Worm (Caenorhabditis elegans) whole organism, L3 larva: ENCODE results near the gene B0454.8.

Source experiments
- R02D3.7 ChIP-seq: fragments of 150-350 bp; optimal IDR thresholded peaks from 2 replicates; lab custom pipeline; 2014; ENCODE audit warnings: missing biosample characterization, missing genetic modification characterization
- ZK546.5 ChIP-seq: sonication (generic microtip); optimal IDR thresholded peaks from 2 replicates; lab custom pipeline; 2017; ENCODE audit warnings: missing biosample characterization, missing genetic modification characterization
- ama-1 ChIP-seq: fragments of 150-350 bp; optimal IDR thresholded peaks from 2 replicates; lab custom pipeline; 2018
- ceh-82 ChIP-seq: fragments of 150-350 bp; optimal IDR thresholded peaks from 2 replicates; lab custom pipeline; 2014; ENCODE audit warnings: missing biosample characterization, missing genetic modification characterization
- ceh-9 ChIP-seq: sonication (generic microtip); optimal IDR thresholded peaks from 2 replicates; lab custom pipeline; 2018; ENCODE audit warnings: missing biosample characterization, missing genetic modification characterization
- daf-12 ChIP-seq: fragments of 150-350 bp; optimal IDR thresholded peaks from 2 replicates; lab custom pipeline; 2014; ENCODE audit warnings: missing biosample characterization, missing genetic modification reagents, missing genetic modification characterization
- egl-27 ChIP-seq: sonication (generic microtip); optimal IDR thresholded peaks from 4 replicates; lab custom pipeline; 2017; ENCODE audit warnings: missing biosample characterization, missing genetic modification reagents, missing genetic modification characterization
- egl-5 ChIP-seq: fragments of 150-350 bp; optimal IDR thresholded peaks from 2 replicates; lab custom pipeline; 2017; ENCODE audit warnings: missing biosample characterization, missing genetic modification reagents, missing genetic modification characterization, inconsistent platforms
- elt-1 ChIP-seq: fragments of 150-350 bp; optimal IDR thresholded peaks from 2 replicates; lab custom pipeline; 2014; ENCODE audit warnings: missing biosample characterization, missing genetic modification characterization
- elt-2 ChIP-seq: sonication (generic microtip); optimal IDR thresholded peaks from 2 replicates; lab custom pipeline; 2016; ENCODE audit warnings: missing genetic modification reagents, mild to moderate bottlenecking, missing genetic modification characterization, missing compliant biosample characterization
- elt-3 ChIP-seq, 3 experiments: fragments of 150-350 bp in 1 of 3; sonication (generic microtip) in 2 of 3; optimal IDR thresholded peaks; 2 replicates in 2 of 3; 4 replicates in 1 of 3; lab custom pipeline; 2014 to 2017; ENCODE audit warnings: missing biosample characterization in 3 of 3, missing genetic modification characterization in 3 of 3
- fkh-10 ChIP-seq: sonication (generic microtip); optimal IDR thresholded peaks from 2 replicates; lab custom pipeline; 2017; ENCODE audit warnings: missing biosample characterization, missing genetic modification reagents, missing genetic modification characterization
- fkh-2 ChIP-seq: fragments of 150-350 bp; optimal IDR thresholded peaks from 2 replicates; lab custom pipeline; 2014; ENCODE audit warnings: missing biosample characterization, missing genetic modification reagents, missing genetic modification characterization
- fos-1 ChIP-seq: fragments of 150-350 bp; optimal IDR thresholded peaks from 2 replicates; lab custom pipeline; 2014; ENCODE audit warnings: missing biosample characterization, missing genetic modification characterization
- hmg-11 ChIP-seq: sonication (generic microtip); optimal IDR thresholded peaks from 2 replicates; lab custom pipeline; 2016; ENCODE audit warnings: missing genetic modification characterization, missing compliant biosample characterization
- jun-1 ChIP-seq: fragments of 150-350 bp; optimal IDR thresholded peaks from 2 replicates; lab custom pipeline; 2014; ENCODE audit warnings: missing biosample characterization, missing genetic modification reagents, missing genetic modification characterization
- lin-39 ChIP-seq: fragments of 150-350 bp; optimal IDR thresholded peaks from 2 replicates; lab custom pipeline; 2018; ENCODE audit warnings: missing biosample characterization, missing genetic modification reagents, missing genetic modification characterization
- mdl-1 ChIP-seq: fragments of 150-350 bp; optimal IDR thresholded peaks from 2 replicates; lab custom pipeline; 2014; ENCODE audit warnings: missing biosample characterization, missing genetic modification characterization
- nfya-1 ChIP-seq: sonication (generic microtip); optimal IDR thresholded peaks from 2 replicates; lab custom pipeline; 2017; ENCODE audit warnings: missing genetic modification characterization, mild to moderate bottlenecking, missing compliant biosample characterization, antibody characterized with exemption, moderate library complexity; ENCODE audit not compliant: insufficient read depth
- nhr-11 ChIP-seq: fragments of 150-350 bp; optimal IDR thresholded peaks from 2 replicates; lab custom pipeline; 2014; ENCODE audit warnings: missing biosample characterization, missing genetic modification characterization
- nhr-23 ChIP-seq: fragments of 150-350 bp; optimal IDR thresholded peaks from 2 replicates; lab custom pipeline; 2014; ENCODE audit warnings: missing biosample characterization, missing genetic modification reagents, missing genetic modification characterization
- nhr-237 ChIP-seq: fragments of 150-350 bp; optimal IDR thresholded peaks from 2 replicates; lab custom pipeline; 2014; ENCODE audit warnings: missing biosample characterization, missing genetic modification characterization
- nhr-25 ChIP-seq: sonication (generic microtip); optimal IDR thresholded peaks from 2 replicates; lab custom pipeline; 2017; ENCODE audit warnings: missing biosample characterization, missing genetic modification characterization
- nhr-28 ChIP-seq: fragments of 150-350 bp; optimal IDR thresholded peaks from 2 replicates; lab custom pipeline; 2014; ENCODE audit warnings: missing biosample characterization, missing genetic modification characterization
- nhr-43 ChIP-seq: sonication (generic microtip); optimal IDR thresholded peaks from 2 replicates; lab custom pipeline; 2016; ENCODE audit warnings: mild to moderate bottlenecking, missing genetic modification characterization, missing compliant biosample characterization; ENCODE audit not compliant: poor library complexity, severe bottlenecking
- nhr-76 ChIP-seq: fragments of 150-350 bp; sonication (generic microtip); optimal IDR thresholded peaks from 5 replicates; lab custom pipeline; 2014; ENCODE audit warnings: missing biosample characterization, missing genetic modification characterization
- nhr-77 ChIP-seq: fragments of 150-350 bp; optimal IDR thresholded peaks from 2 replicates; lab custom pipeline; 2014; ENCODE audit warnings: missing biosample characterization, missing genetic modification characterization
- sea-2 ChIP-seq: fragments of 150-350 bp; sonication (generic microtip); optimal IDR thresholded peaks from 4 replicates; lab custom pipeline; 2014; ENCODE audit warnings: missing biosample characterization, missing genetic modification reagents, missing genetic modification characterization
- snpc-4 ChIP-seq: fragments of 150-350 bp; optimal IDR thresholded peaks from 2 replicates; lab custom pipeline; 2014; ENCODE audit warnings: missing biosample characterization, missing genetic modification characterization
- tbx-2 ChIP-seq: sonication (generic microtip); optimal IDR thresholded peaks from 2 replicates; lab custom pipeline; 2016; ENCODE audit warnings: mild to moderate bottlenecking, missing genetic modification characterization, missing compliant biosample characterization
- unc-39 ChIP-seq: sonication (generic microtip); optimal IDR thresholded peaks from 4 replicates; lab custom pipeline; 2017; ENCODE audit warnings: missing biosample characterization, missing genetic modification characterization
- ztf-11 ChIP-seq: fragments of 150-350 bp; optimal IDR thresholded peaks from 2 replicates; lab custom pipeline; 2014; ENCODE audit warnings: missing biosample characterization, missing genetic modification characterization
- ztf-4 ChIP-seq: fragments of 150-350 bp; optimal IDR thresholded peaks from 2 replicates; lab custom pipeline; 2014; ENCODE audit warnings: missing biosample characterization, missing genetic modification characterization

The B0454.8 gene

DNA sequence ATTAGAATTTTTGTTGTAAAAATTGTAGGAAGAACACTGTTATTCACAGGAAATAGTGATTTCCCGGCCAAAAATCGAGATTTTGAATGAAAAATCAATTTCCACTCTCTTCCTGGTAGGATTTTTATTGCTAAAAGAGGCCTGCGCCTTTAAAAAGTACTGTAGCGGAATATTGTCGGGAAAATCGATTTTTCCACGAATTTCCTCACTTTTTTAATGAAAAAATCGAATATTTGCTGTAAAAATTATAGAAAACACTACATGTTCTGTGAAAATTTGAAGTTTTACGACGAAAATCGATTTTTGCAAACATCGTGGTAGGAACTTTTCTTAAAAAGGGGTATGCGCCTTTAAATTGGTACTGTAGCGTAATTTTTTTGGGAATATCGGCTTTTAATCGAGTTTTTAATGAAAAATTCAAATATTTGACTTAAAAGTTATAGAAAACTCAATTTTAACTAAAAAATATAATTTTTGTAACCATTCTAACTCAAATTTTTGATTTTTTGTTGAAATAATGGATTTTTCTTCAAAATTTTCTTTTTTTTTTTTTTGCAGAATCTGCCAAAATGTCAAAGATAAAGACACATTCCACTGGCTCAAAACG is 13.1 kb upstream of the B0454.8 start, which contains the start of gene lin-8:
lin-8 (plus strand) TSS at position 557 of the 607 bp plus-strand sequence.
- no peak for TF ChIP-seq fos-1
- no peak for TF ChIP-seq elt-3 (tag; optimal IDR thresholded peaks at IDR 0.05; lab: Kevin White, UChicago)
- TF ChIP-seq elt-1 (tag; lab: Kevin White, UChicago) = no peak
- TF ChIP-seq fkh-10 = no peak
- no peak for TF ChIP-seq nhr-77
- no peak for TF ChIP-seq sea-2 (GFP tag; lab: Kevin White, UChicago)
- TF ChIP-seq elt-2 (tag; lab: Kevin White, UChicago) = no peak
- TF ChIP-seq unc-39 = no peak
- no peak for TF ChIP-seq nhr-25
- TF ChIP-seq ZK546.5 = no peak
- TF ChIP-seq nhr-76 = no peak
- TF ChIP-seq ceh-82 (tag; lab: Kevin White, UChicago) = no peak
- TF ChIP-seq nhr-237 (tag; lab: Kevin White, UChicago) = no peak
- TF ChIP-seq mdl-1 = no peak
- no peak for TF ChIP-seq snpc-4 (tag; lab: Kevin White, UChicago)
- no peak for TF ChIP-seq nfya-1 (tag; lab: Kevin White, UChicago)

DNA sequence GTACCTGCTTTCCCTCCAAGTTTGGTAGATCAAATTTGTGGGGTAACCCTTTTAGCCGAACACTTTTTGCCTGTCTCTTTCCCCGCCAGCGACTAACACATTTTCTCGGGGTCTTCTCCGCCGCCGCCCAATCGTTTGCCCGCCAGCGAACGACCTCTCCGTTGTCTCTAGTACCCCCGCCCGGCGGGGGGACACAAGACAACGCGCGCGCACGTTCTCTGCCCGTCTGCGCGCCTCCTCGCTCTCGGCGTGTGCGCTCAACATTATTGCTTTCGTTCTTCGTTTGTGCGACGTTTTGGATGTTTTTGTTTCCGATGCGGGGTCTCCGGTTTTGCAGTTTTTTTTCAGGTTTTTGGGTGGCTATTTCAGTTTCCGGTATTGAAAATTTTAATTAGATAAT is 12.3 kb upstream of the B0454.8 start:
- TF ChIP-seq nfya-1 (tag; lab: Kevin White, UChicago) (peak; percentile 46), hmg-11 (peak; percentile 18), lin-39 (tag; lab: Kevin White, UChicago) (peak; percentile 76), nhr-28 (tag; lab: Kevin White, UChicago) (no peak)

DNA sequence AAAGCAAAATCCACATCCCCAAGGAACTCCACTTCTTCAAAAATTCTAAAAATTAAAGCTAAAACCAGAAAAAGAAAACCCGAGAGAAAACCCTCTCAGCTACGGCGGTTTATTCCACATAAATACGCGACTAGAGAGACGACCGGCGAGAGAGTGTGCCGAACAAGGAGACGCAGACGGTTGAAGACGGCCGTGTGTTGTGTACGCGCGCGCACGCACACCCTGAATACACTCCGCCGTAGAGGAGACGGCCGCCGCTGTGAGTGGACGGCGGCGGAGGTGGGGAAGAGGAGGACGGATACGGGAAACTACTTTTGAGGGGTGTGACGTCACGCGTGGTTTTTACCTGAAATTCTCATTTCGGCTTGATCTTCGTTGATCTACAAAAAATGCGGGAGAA is 11.4 kb upstream of the B0454.8 start:
- TF ChIP-seq nhr-77 (no peak), elt-1 (tag; lab: Kevin White, UChicago) (no peak), egl-27 (tag; lab: Kevin White, UChicago) (no peak), snpc-4 (tag; lab: Kevin White, UChicago) (no peak), fkh-10 (no peak), nhr-43 (no peak), nhr-11 (tag; lab: Kevin White, UChicago) (no peak), lin-39 (tag; lab: Kevin White, UChicago) (peak; percentile 30), daf-12 (tag; lab: Kevin White, UChicago) (no peak), ztf-11 (tag; lab: Kevin White, UChicago) (no peak), nhr-25 (no peak), egl-5 (tag; lab: Kevin White, UChicago) (no peak), R02D3.7 (tag; lab: Kevin White, UChicago) (no peak), elt-2 (tag; lab: Kevin White, UChicago) (no peak), hmg-11 (peak; percentile 72)
- TF ChIP-seq, all 47 proteins: peak for 2

DNA sequence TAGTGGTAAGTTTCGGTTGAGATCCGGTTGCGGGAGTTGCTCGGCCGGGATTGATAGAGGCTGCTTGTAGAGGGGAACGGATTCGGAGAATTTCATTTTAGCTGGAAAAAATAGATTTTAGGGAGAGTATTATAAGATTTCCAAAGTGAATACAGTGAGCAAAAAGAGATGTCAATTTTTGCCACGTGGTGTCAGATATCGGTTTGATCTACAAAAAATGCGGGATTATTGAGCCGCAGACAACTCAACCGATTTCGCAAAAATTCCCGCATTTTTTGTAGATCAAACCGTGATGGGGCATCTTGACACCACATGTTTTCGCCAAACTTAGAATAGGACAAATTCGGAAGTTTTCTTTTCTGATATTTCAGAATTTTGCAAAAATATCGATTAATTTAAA is 11.0 kb upstream of the B0454.8 start, which contains the start of gene lido-13:
lido-13 (minus strand) TSS at position 101 of the 400 bp plus-strand sequence.
- no peak for TF ChIP-seq nhr-76
- no peak for TF ChIP-seq ama-1
- TF ChIP-seq, all 47 proteins: peak for 0

DNA sequence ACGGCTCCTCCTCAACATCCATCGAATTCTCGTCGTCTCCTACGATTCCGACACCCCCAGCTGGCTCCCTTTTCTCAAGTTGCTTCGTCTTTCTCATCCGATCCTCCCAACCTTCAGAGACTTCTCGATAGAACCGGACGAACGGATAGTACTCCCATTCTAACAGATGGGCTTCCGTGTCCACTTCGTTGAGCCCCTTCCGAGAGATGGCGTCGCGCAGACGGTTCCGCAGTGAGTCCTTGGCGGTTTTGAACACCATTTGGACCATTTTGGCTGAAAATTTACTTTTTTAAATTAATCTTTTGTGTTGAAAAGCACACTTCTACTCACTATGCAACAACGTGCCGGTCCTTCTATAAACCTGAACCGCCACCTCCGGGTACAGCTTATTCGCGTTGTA is 10.4 kb upstream of the B0454.8 start:
- TF ChIP-seq lin-39 (tag; lab: Kevin White, UChicago) = no peak
- no peak for TF ChIP-seq fkh-2
- no peak for TF ChIP-seq ztf-4 (tag; lab: Kevin White, UChicago)
- no peak for TF ChIP-seq ZK546.5

DNA sequence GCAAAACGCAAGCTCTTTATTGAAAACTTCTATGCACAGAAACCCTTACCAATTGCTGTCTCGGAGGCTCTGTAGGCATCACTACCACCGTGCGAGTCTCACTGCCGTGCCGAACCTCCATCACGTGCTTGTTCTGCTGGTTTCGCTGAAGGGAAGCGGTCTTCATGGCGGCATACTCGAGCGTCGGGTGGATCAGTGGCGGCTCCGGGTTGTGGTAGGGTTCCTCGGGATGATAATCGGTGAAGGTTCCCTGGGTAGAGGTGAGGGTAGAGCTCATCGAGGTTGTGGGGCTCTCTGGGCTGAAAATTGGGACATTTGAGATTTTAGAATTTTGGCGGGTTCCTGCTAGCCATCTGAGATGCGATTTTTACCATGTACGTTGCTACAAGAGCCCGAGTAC is 9.6 kb upstream of the B0454.8 start:
- TF ChIP-seq jun-1 (tag; lab: Kevin White, UChicago) (no peak), ceh-82 (tag; lab: Kevin White, UChicago) (no peak), nhr-76 (no peak), fkh-10 (no peak), tbx-2 (no peak), nhr-23 (tag; lab: Kevin White, UChicago) (no peak), nhr-43 (no peak), mdl-1 (no peak), ceh-9 (no peak), nfya-1 (tag; lab: Kevin White, UChicago) (no peak)
